Worm (Caenorhabditis elegans) whole organism, L1 larva: ENCODE results near the gene F37C4.5.
A peak's percentile ranks its signal among the peaks of the same experiment; 100 is the strongest.

Experiments used
- C16A3.4 ChIP-seq: fragments of 150-350 bp; optimal IDR thresholded peaks from 2 replicates; lab custom pipeline; 2014; ENCODE audit warnings: missing biosample characterization, missing genetic modification characterization
- aha-1 ChIP-seq: fragments of 150-350 bp; optimal IDR thresholded peaks from 2 replicates; lab custom pipeline; 2014; ENCODE audit warnings: missing biosample characterization, missing genetic modification characterization
- aly-2 ChIP-seq: fragments of 150-350 bp; optimal IDR thresholded peaks from 2 replicates; lab custom pipeline; 2014; ENCODE audit warnings: missing biosample characterization, missing genetic modification characterization
- blmp-1 ChIP-seq: fragments of 150-350 bp; optimal IDR thresholded peaks from 2 replicates; lab custom pipeline; 2014; ENCODE audit warnings: missing biosample characterization, missing genetic modification characterization
- ceh-63 ChIP-seq: fragments of 200-800 bp; sonication (Bioruptor generic); optimal IDR thresholded peaks from 2 replicates; lab custom pipeline; 2018; ENCODE audit warnings: mild to moderate bottlenecking, missing genetic modification characterization, missing compliant biosample characterization
- ceh-8 ChIP-seq: fragments of 200-800 bp; sonication (Bioruptor generic); optimal IDR thresholded peaks from 2 replicates; lab custom pipeline; 2018; ENCODE audit warnings: mild to moderate bottlenecking, missing genetic modification characterization, moderate library complexity, missing compliant biosample characterization
- ceh-82 ChIP-seq, 3 experiments: fragments of 150-350 bp in 1 of 3; sonication (generic microtip) in 2 of 3; optimal IDR thresholded peaks; 2 replicates each; lab custom pipeline; 2014 to 2017; ENCODE audit warnings: missing biosample characterization in 3 of 3, missing genetic modification characterization in 3 of 3
- dpl-1 ChIP-seq, 3 experiments: fragments of 150-350 bp in 2 of 3; sonication (generic microtip) in 1 of 3; optimal IDR thresholded peaks; 2 replicates each; lab custom pipeline; 2014 to 2017; ENCODE audit warnings: missing biosample characterization in 3 of 3, missing genetic modification characterization in 3 of 3, missing genetic modification reagents in 3 of 3
- dsc-1 ChIP-seq: sonication (generic microtip); optimal IDR thresholded peaks from 2 replicates; lab custom pipeline; 2016; ENCODE audit warnings: mild to moderate bottlenecking, missing genetic modification characterization, missing compliant biosample characterization
- efl-1 ChIP-seq, 4 experiments: fragments of 150-350 bp; optimal IDR thresholded peaks in 3 of 4; peaks in 1 of 4; 1 replicate in 1 of 4; 2 replicates in 3 of 4; lab custom pipeline; 2014; ENCODE audit warnings: missing biosample characterization in 2 of 4, missing genetic modification characterization in 2 of 4, missing genetic modification reagents in 2 of 4
- elt-2 ChIP-seq: sonication (generic microtip); optimal IDR thresholded peaks from 2 replicates; lab custom pipeline; 2016; ENCODE audit warnings: missing genetic modification characterization, mild to moderate bottlenecking, inconsistent platforms, missing compliant biosample characterization, missing genetic modification reagents
- elt-3 ChIP-seq, 6 experiments: fragments of 150-350 bp in 1 of 6; sonication (generic microtip); optimal IDR thresholded peaks; 2 replicates each; lab custom pipeline; 2017 to 2018; ENCODE audit warnings: missing biosample characterization in 6 of 6, missing genetic modification characterization in 6 of 6, inconsistent platforms in 1 of 6
- ets-5 ChIP-seq: fragments of 200-800 bp; sonication (Bioruptor generic); IDR thresholded peaks from 2 replicates; pipeline ENCODE4 v1.3.6; 2022; ENCODE audit warnings: missing genetic modification characterization, missing compliant biosample characterization
- fkh-10 ChIP-seq: sonication (generic microtip); optimal IDR thresholded peaks from 2 replicates; lab custom pipeline; 2017; ENCODE audit warnings: missing biosample characterization, missing genetic modification reagents, missing genetic modification characterization
- fos-1 ChIP-seq: fragments of 150-350 bp; optimal IDR thresholded peaks from 2 replicates; lab custom pipeline; 2014; ENCODE audit warnings: missing biosample characterization, missing genetic modification characterization
- grh-1 ChIP-seq: fragments of 200-800 bp; sonication (Bioruptor generic); IDR thresholded peaks from 2 replicates; pipeline ENCODE4 v1.3.6; 2022; ENCODE audit warnings: missing genetic modification reagents, missing genetic modification characterization, missing compliant biosample characterization
- jun-1 ChIP-seq: fragments of 150-350 bp; optimal IDR thresholded peaks from 2 replicates; lab custom pipeline; 2014; ENCODE audit warnings: missing biosample characterization, missing genetic modification reagents, missing genetic modification characterization
- lin-14 ChIP-seq: fragments of 200-800 bp; sonication (Bioruptor generic); optimal IDR thresholded peaks from 2 replicates; lab custom pipeline; 2018; ENCODE audit warnings: mild to moderate bottlenecking, missing genetic modification characterization, moderate library complexity, missing compliant biosample characterization
- lin-35 ChIP-seq, 2 experiments: fragments of 150-350 bp; optimal IDR thresholded peaks; 2 replicates each; lab custom pipeline; 2014; ENCODE audit warnings: missing biosample characterization in 2 of 2, missing genetic modification characterization in 2 of 2, missing genetic modification reagents in 2 of 2
- lin-39 ChIP-seq: fragments of 150-350 bp; optimal IDR thresholded peaks from 2 replicates; lab custom pipeline; 2014; ENCODE audit warnings: missing biosample characterization, missing genetic modification reagents, missing genetic modification characterization
- lsy-2 ChIP-seq, 2 experiments: fragments of 150-350 bp; optimal IDR thresholded peaks; 2 replicates each; lab custom pipeline; 2014; ENCODE audit warnings: missing biosample characterization in 2 of 2, missing genetic modification characterization in 2 of 2
- mab-9 ChIP-seq: fragments of 200-800 bp; sonication (Bioruptor generic); IDR thresholded peaks from 2 replicates; pipeline ENCODE4 v1.3.6; 2022; ENCODE audit warnings: missing genetic modification reagents, missing genetic modification characterization, missing compliant biosample characterization
- mdl-1 ChIP-seq, 2 experiments: fragments of 150-350 bp; optimal IDR thresholded peaks; 2 replicates each; lab custom pipeline; 2014 to 2017; ENCODE audit warnings: missing biosample characterization in 2 of 2, missing genetic modification characterization in 2 of 2, inconsistent platforms in 1 of 2
- mef-2 ChIP-seq: fragments of 150-350 bp; optimal IDR thresholded peaks from 2 replicates; lab custom pipeline; 2014; ENCODE audit warnings: missing biosample characterization, missing genetic modification characterization
- mep-1 ChIP-seq: fragments of 150-350 bp; optimal IDR thresholded peaks from 2 replicates; lab custom pipeline; 2014; ENCODE audit warnings: missing biosample characterization, missing genetic modification characterization
- nhr-12 ChIP-seq: sonication (generic microtip); optimal IDR thresholded peaks from 2 replicates; lab custom pipeline; 2017; ENCODE audit warnings: missing biosample characterization, missing genetic modification characterization
- nhr-20 ChIP-seq: sonication (generic microtip); optimal IDR thresholded peaks from 2 replicates; lab custom pipeline; 2016; ENCODE audit warnings: mild to moderate bottlenecking, missing genetic modification characterization, missing compliant biosample characterization
- nhr-237 ChIP-seq: fragments of 150-350 bp; optimal IDR thresholded peaks from 2 replicates; lab custom pipeline; 2014; ENCODE audit warnings: missing biosample characterization, missing genetic modification characterization
- nhr-47 ChIP-seq: sonication (generic microtip); optimal IDR thresholded peaks from 2 replicates; lab custom pipeline; 2016; ENCODE audit warnings: mild to moderate bottlenecking, missing genetic modification characterization, moderate library complexity, missing compliant biosample characterization
- nhr-71 ChIP-seq: sonication (generic microtip); optimal IDR thresholded peaks from 2 replicates; lab custom pipeline; 2016; ENCODE audit warnings: mild to moderate bottlenecking, missing genetic modification characterization, moderate library complexity, missing compliant biosample characterization
- nhr-84 ChIP-seq: sonication (generic microtip); optimal IDR thresholded peaks from 2 replicates; lab custom pipeline; 2017; ENCODE audit warnings: missing biosample characterization, missing genetic modification characterization
- nhr-85 ChIP-seq: sonication (generic microtip); peaks from one replicate; lab custom pipeline; 2016; ENCODE audit warnings: missing genetic modification characterization, inconsistent platforms, missing compliant biosample characterization
- nhr-90 ChIP-seq: sonication (generic microtip); optimal IDR thresholded peaks from 2 replicates; lab custom pipeline; 2016; ENCODE audit warnings: mild to moderate bottlenecking, missing genetic modification characterization, missing compliant biosample characterization; ENCODE audit not compliant: poor library complexity
- pag-3 ChIP-seq: sonication (generic microtip); optimal IDR thresholded peaks from 2 replicates; lab custom pipeline; 2017; ENCODE audit warnings: missing genetic modification characterization, mild to moderate bottlenecking, missing compliant biosample characterization, antibody characterized with exemption, borderline replicate concordance; ENCODE audit not compliant: insufficient read depth
- rnt-1 ChIP-seq: sonication (generic microtip); optimal IDR thresholded peaks from 2 replicates; lab custom pipeline; 2016; ENCODE audit warnings: mild to moderate bottlenecking, missing genetic modification characterization, moderate library complexity, missing compliant biosample characterization
- skn-1 ChIP-seq: fragments of 150-350 bp; optimal IDR thresholded peaks from 2 replicates; lab custom pipeline; 2014; ENCODE audit warnings: missing biosample characterization, missing genetic modification characterization
- swsn-7 ChIP-seq: sonication (generic microtip); optimal IDR thresholded peaks from 2 replicates; lab custom pipeline; 2016; ENCODE audit warnings: missing genetic modification characterization, missing compliant biosample characterization
- tbx-2 ChIP-seq: sonication (generic microtip); optimal IDR thresholded peaks from 2 replicates; lab custom pipeline; 2016; ENCODE audit warnings: missing genetic modification characterization, missing compliant biosample characterization
- unc-98 ChIP-seq: fragments of 200-800 bp; sonication (Bioruptor generic); IDR thresholded peaks from 2 replicates; pipeline ENCODE4 v1.3.6; 2022; ENCODE audit warnings: missing genetic modification characterization, missing compliant biosample characterization
- vab-15 ChIP-seq: sonication (generic microtip); optimal IDR thresholded peaks from 2 replicates; lab custom pipeline; 2017; ENCODE audit warnings: missing genotype, mild to moderate bottlenecking, missing genetic modification characterization, missing compliant biosample characterization
- zip-4 ChIP-seq: fragments of 200-800 bp; sonication (Bioruptor generic); optimal IDR thresholded peaks from 2 replicates; lab custom pipeline; 2018; ENCODE audit warnings: mild to moderate bottlenecking, missing genetic modification characterization, moderate library complexity, missing compliant biosample characterization
- ztf-4 ChIP-seq: fragments of 150-350 bp; optimal IDR thresholded peaks from 2 replicates; lab custom pipeline; 2014; ENCODE audit warnings: missing biosample characterization, missing genetic modification characterization

F37C4.5 gene

DNA sequence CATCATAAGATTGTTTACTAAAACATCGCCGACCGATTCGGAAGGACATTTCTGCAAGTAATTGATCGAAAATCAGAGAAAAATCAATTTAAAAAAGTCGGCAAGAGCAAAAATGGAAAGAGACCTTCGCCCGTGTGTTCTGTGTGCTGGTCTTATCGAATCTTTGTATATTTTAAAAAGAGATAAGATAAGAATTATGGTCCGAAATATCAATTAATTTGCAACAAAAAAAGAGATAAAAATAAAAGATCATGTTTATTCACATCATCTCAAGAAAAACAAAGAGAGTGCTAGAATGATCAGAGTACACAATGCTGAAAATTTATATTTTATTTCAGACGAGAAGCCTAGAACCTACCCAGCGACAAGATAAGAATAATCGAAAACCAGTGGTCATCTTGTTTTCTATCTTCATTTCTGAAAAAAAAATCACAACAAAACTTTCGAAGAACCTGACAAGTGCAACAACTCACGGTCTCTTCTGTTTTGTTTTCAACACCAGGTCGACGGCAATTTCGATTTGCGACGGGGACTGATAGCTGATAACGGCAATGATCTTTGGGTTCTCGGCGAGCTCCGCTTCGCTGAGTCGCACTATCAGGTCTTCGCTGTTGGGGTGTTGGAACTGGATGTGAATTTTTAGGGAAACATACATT lies 4.8 kb upstream of the F37C4.5 start, which contains the start of gene F37C4.6:
F37C4.6 (minus strand) TSS at position 51 of the 656 bp plus-strand sequence.
- TF ChIP-seq elt-2 (tag; lab: Kevin White, UChicago) (peak; percentile 70), nhr-84 (tag; lab: Kevin White, UChicago) (no peak)

DNA sequence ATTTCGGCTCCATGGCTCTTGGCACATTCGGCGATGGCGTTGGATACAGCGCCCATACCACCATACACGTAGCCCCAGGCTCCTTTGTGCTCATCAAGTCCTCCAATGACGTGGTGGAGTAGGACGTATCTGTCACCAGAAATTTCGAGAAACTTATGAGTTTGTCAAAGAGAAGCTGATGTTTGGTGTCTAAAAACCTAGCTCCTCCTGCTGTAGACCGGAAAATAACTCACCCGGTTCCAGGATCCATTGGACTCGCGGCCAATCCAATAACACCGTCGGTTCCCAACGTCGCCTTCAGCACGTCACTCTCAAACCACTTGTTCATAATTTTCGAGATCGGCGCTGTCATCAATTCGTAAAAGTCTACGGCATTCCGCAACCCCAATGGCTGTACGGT lies 3.3 kb upstream of the F37C4.5 start:
- TF ChIP-seq elt-2 (tag; lab: Kevin White, UChicago) (no peak), mep-1 (tag; lab: Kevin White, UChicago) (no peak), ceh-8 (GFP tag; lab: Kevin White, UChicago) (no peak), skn-1 (no peak)

ce11 chrIV:3875260-3875659 lies 1.7 kb upstream of the F37C4.5 start:
- TF ChIP-seq dsc-1 (tag; lab: Kevin White, UChicago) (peak; percentile 41), aha-1 (tag; lab: Kevin White, UChicago) (no peak), ceh-82 (tag; optimal IDR thresholded peaks at IDR 0.05; lab: Kevin White, UChicago) (peak in 2 of 3 experiments; percentile 15 to 42), lsy-2 (tag; optimal IDR thresholded peaks at IDR 0.05; lab: Kevin White, UChicago) (peak in 1 of 2 experiments; percentile 38), lin-39 (tag; lab: Kevin White, UChicago) (no peak), C16A3.4 (tag; lab: Kevin White, UChicago) (peak; percentile 29), skn-1 (peak; percentile 21), elt-3 (tag; optimal IDR thresholded peaks at IDR 0.05; lab: Kevin White, UChicago) (peak in 5 of 6 experiments; percentile 9 to 57 (median 22)), rnt-1 (tag; lab: Kevin White, UChicago) (peak; percentile 39), blmp-1 (tag; lab: Kevin White, UChicago) (peak; percentile 14), nhr-237 (tag; lab: Kevin White, UChicago) (no peak), unc-98 (GFP tag; lab: Robert Waterston, UW) (0 out of 2 replicates have a peak, but pooled peaks have one; percentile 15), mab-9 (GFP tag; lab: Robert Waterston, UW) (0 out of 2 replicates have a peak, but pooled peaks have one; percentile 26), nhr-12 (no peak), nhr-85 (peak; percentile 76), mep-1 (tag; lab: Kevin White, UChicago) (peak; percentile 9), lin-14 (GFP tag; lab: Kevin White, UChicago) (peak; percentile 79), efl-1 (optimal IDR thresholded peaks at IDR 0.05; lab: Kevin White, UChicago) (peak; percentile 30 to 33), efl-1 (GFP tag; optimal IDR thresholded peaks at IDR 0.05 in 1 of 2; lab: Kevin White, UChicago) (peak; percentile 15 to 79), fos-1 (tag; lab: Kevin White, UChicago) (peak; percentile 74), ets-5 (GFP tag; lab: Robert Waterston, UW) (no peak), jun-1 (tag; lab: Kevin White, UChicago) (peak; percentile 70), lin-35 (GFP tag; optimal IDR thresholded peaks at IDR 0.05; lab: Kevin White, UChicago) (peak; percentile 5 to 16), dpl-1 (GFP tag; optimal IDR thresholded peaks at IDR 0.05; lab: Kevin White, UChicago) (peak in 2 of 3 experiments; percentile 15 to 25), ceh-63 (GFP tag; lab: Kevin White, UChicago) (no peak), mdl-1 (tag; optimal IDR thresholded peaks at IDR 0.05; lab: Kevin White, UChicago) (peak in 1 of 2 experiments; percentile 39), pag-3 (no peak)

- TF ChIP-seq fkh-10 (GFP tag; lab: Kevin White, UChicago) (no peak), grh-1 (no peak), aly-2 (tag; lab: Kevin White, UChicago) (peak; percentile 49), nhr-12 (no peak), nhr-71 (tag; lab: Kevin White, UChicago) (peak; percentile 50), nhr-90 (tag; lab: Kevin White, UChicago) (peak; percentile 8), mef-2 (tag; lab: Kevin White, UChicago) (no peak), rnt-1 (tag; lab: Kevin White, UChicago) (peak; percentile 14), zip-4 (GFP tag; lab: Kevin White, UChicago) (peak; percentile 8), swsn-7 (tag; lab: Kevin White, UChicago) (peak; percentile 10), ceh-82 (tag; optimal IDR thresholded peaks at IDR 0.05; lab: Kevin White, UChicago) (peak in 1 of 3 experiments; percentile 10), nhr-85 (peak; percentile 56), lin-14 (GFP tag; lab: Kevin White, UChicago) (peak; percentile 77), vab-15 (tag; lab: Kevin White, UChicago) (no peak), nhr-20 (tag; lab: Kevin White, UChicago) (peak; percentile 41), elt-3 (tag; optimal IDR thresholded peaks at IDR 0.05; lab: Kevin White, UChicago) (peak in 2 of 6 experiments; percentile 0 to 10), efl-1 (optimal IDR thresholded peaks at IDR 0.05; lab: Kevin White, UChicago) (peak; percentile 34 to 46), efl-1 (GFP tag; optimal IDR thresholded peaks at IDR 0.05 in 1 of 2; lab: Kevin White, UChicago) (peak in 1 of 2 experiments; percentile 17), tbx-2 (tag; lab: Kevin White, UChicago) (no peak), blmp-1 (tag; lab: Kevin White, UChicago) (peak; percentile 31), nhr-47 (tag; lab: Kevin White, UChicago) (peak; percentile 22), lin-35 (GFP tag; optimal IDR thresholded peaks at IDR 0.05; lab: Kevin White, UChicago) (peak; percentile 17 to 41), ztf-4 (tag; lab: Kevin White, UChicago) (no peak)
Measured at ce11 chrIV:3874417-3874816, 811 bp upstream of the F37C4.5 start.
